Worm (Caenorhabditis elegans): Measurements from ENCODE around the gene ptr-1.

- no peak for TF ChIP-seq ceh-31 (tag; optimal IDR thresholded peaks at IDR 0.05)
- no peak for TF ChIP-seq nfya-1 (tag; optimal IDR thresholded peaks at IDR 0.05)
- TF ChIP-seq elt-2 (tag; optimal IDR thresholded peaks at IDR 0.05): no peak
- TF ChIP-seq hlh-13 (GFP tag; optimal IDR thresholded peaks at IDR 0.05): no peak
- TF ChIP-seq K09A11.1 (tag; optimal IDR thresholded peaks at IDR 0.05; ENCODE audit: insufficient read depth): no peak
Observed at ce11 chrV:9137618-9138017, 43.9 kb downstream of the ptr-1 start, which contains the start of gene pitr-2.
